Fruit fly (Drosophila melanogaster) whole organism, prepupa: ENCODE results near the gene rdx.

Experiments used
- Blimp-1 ChIP-seq: fragments of 200-800 bp; sonication (Bioruptor generic); optimal IDR thresholded peaks from 3 replicates; lab custom pipeline; 2017; ENCODE audit warnings: missing biosample characterization, missing genetic modification characterization, mild to moderate bottlenecking, moderate library complexity, missing genetic modification reagents
- CG10669 ChIP-seq: fragments of 200-800 bp; sonication (Bioruptor generic); optimal IDR thresholded peaks from 3 replicates; lab custom pipeline; 2018; ENCODE audit warnings: missing biosample characterization, mild to moderate bottlenecking, missing genetic modification characterization, moderate library complexity
- CG11294 ChIP-seq: fragments of 200-800 bp; sonication (Bioruptor generic); IDR thresholded peaks from 2 replicates; pipeline ENCODE4 v1.3.6; 2022; ENCODE audit warnings: missing biosample characterization, missing genetic modification characterization
- CG11902 ChIP-seq: fragments of 200-800 bp; sonication (Bioruptor generic); optimal IDR thresholded peaks from 3 replicates; lab custom pipeline; 2016; ENCODE audit warnings: missing biosample characterization, missing genetic modification characterization
- CG15336 ChIP-seq: fragments of 200-800 bp; sonication (Bioruptor generic); IDR thresholded peaks from 2 replicates; pipeline ENCODE4 v1.3.6; 2022; ENCODE audit warnings: missing biosample characterization, missing genetic modification characterization
- CG16779 ChIP-seq: fragments of 200-800 bp; sonication (Bioruptor generic); optimal IDR thresholded peaks from 3 replicates; lab custom pipeline; 2017; ENCODE audit warnings: missing biosample characterization, mild to moderate bottlenecking, missing genetic modification characterization
- CG3032 ChIP-seq: fragments of 200-800 bp; optimal IDR thresholded peaks from 2 replicates; lab custom pipeline; 2019; ENCODE audit warnings: missing biosample characterization, mild to moderate bottlenecking, missing genetic modification characterization, moderate library complexity
- CG31627 ChIP-seq: fragments of 200-800 bp; sonication (Bioruptor generic); optimal IDR thresholded peaks from 3 replicates; lab custom pipeline; 2016; ENCODE audit warnings: missing biosample characterization, missing genetic modification characterization
- CG34406 ChIP-seq: fragments of 200-800 bp; sonication (Bioruptor generic); optimal IDR thresholded peaks from 3 replicates; lab custom pipeline; 2016; ENCODE audit warnings: missing biosample characterization, missing genetic modification characterization
- CG3919 ChIP-seq: fragments of 200-800 bp; sonication (Bioruptor generic); optimal IDR thresholded peaks from 3 replicates; lab custom pipeline; 2016; ENCODE audit warnings: missing biosample characterization, missing genetic modification characterization
- CG6276 ChIP-seq: fragments of 200-800 bp; sonication (Bioruptor generic); optimal IDR thresholded peaks from 2 replicates; lab custom pipeline; 2017; ENCODE audit warnings: missing biosample characterization, mild to moderate bottlenecking, missing genetic modification characterization
- CG6792 ChIP-seq: fragments of 200-800 bp; sonication (Bioruptor generic); optimal IDR thresholded peaks from 3 replicates; lab custom pipeline; 2016; ENCODE audit warnings: missing biosample characterization, missing genetic modification characterization
- CG6808 ChIP-seq: fragments of 200-800 bp; sonication (Bioruptor generic); optimal IDR thresholded peaks from 3 replicates; lab custom pipeline; 2017; ENCODE audit warnings: missing biosample characterization, missing genetic modification characterization, mild to moderate bottlenecking, moderate library complexity, missing genetic modification reagents
- CG6854 ChIP-seq: fragments of 200-800 bp; sonication (Bioruptor generic); optimal IDR thresholded peaks from 2 replicates; lab custom pipeline; 2017; ENCODE audit warnings: missing biosample characterization, mild to moderate bottlenecking, missing genetic modification characterization
- CG7368 ChIP-seq: fragments of 200-800 bp; sonication (Bioruptor generic); optimal IDR thresholded peaks from 3 replicates; lab custom pipeline; 2016; ENCODE audit warnings: missing biosample characterization, missing genetic modification characterization
- CG8119 ChIP-seq: fragments of 200-800 bp; sonication (Bioruptor generic); IDR thresholded peaks from 3 replicates; pipeline ENCODE4 v1.3.6; 2022; ENCODE audit warnings: missing biosample characterization, missing genetic modification characterization
- CG8319 ChIP-seq: fragments of 200-800 bp; sonication (Bioruptor generic); optimal IDR thresholded peaks from 3 replicates; lab custom pipeline; 2016; ENCODE audit warnings: missing biosample characterization, missing genetic modification characterization
- CG8632 ChIP-seq: fragments of 200-800 bp; sonication (Bioruptor generic); optimal IDR thresholded peaks from 3 replicates; lab custom pipeline; 2016; ENCODE audit warnings: missing biosample characterization, missing genetic modification characterization
- CG9139 ChIP-seq: fragments of 200-800 bp; sonication (Bioruptor generic); optimal IDR thresholded peaks from 3 replicates; lab custom pipeline; 2017; ENCODE audit warnings: missing biosample characterization, mild to moderate bottlenecking, missing genetic modification characterization
- Eip75B ChIP-seq: fragments of 200-800 bp; sonication (Bioruptor generic); optimal IDR thresholded peaks from 3 replicates; lab custom pipeline; 2016; ENCODE audit warnings: missing biosample characterization, missing genetic modification characterization
- Eip78C ChIP-seq: fragments of 200-800 bp; sonication (Bioruptor generic); peaks from one replicate; lab custom pipeline; 2016; ENCODE audit warnings: missing biosample characterization, missing genetic modification characterization
- Eip93F ChIP-seq: fragments of 200-800 bp; sonication (Bioruptor generic); optimal IDR thresholded peaks from 2 replicates; lab custom pipeline; 2016; ENCODE audit warnings: missing biosample characterization, mild to moderate bottlenecking, missing genetic modification characterization
- Ets96B ChIP-seq: fragments of 200-800 bp; optimal IDR thresholded peaks from 2 replicates; lab custom pipeline; 2019; ENCODE audit warnings: missing biosample characterization, mild to moderate bottlenecking, missing genetic modification characterization, moderate library complexity
- Hr38 ChIP-seq: sonication (Bioruptor generic); optimal IDR thresholded peaks from 2 replicates; lab custom pipeline; 2016; ENCODE audit warnings: missing biosample characterization, missing genetic modification characterization
- Hr4 ChIP-seq: fragments of 200-800 bp; sonication (Bioruptor generic); optimal IDR thresholded peaks from 3 replicates; lab custom pipeline; 2016; ENCODE audit warnings: missing biosample characterization, missing genetic modification characterization
- Lpt ChIP-seq: fragments of 200-800 bp; sonication (Bioruptor generic); optimal IDR thresholded peaks from 3 replicates; lab custom pipeline; 2016; ENCODE audit warnings: missing biosample characterization, missing genetic modification characterization
- Met ChIP-seq: fragments of 200-800 bp; sonication (Bioruptor generic); optimal IDR thresholded peaks from 3 replicates; lab custom pipeline; 2016; ENCODE audit warnings: missing biosample characterization, missing genetic modification characterization
- Smox ChIP-seq: fragments of 200-800 bp; sonication (Bioruptor generic); optimal IDR thresholded peaks from 3 replicates; lab custom pipeline; 2016; ENCODE audit warnings: missing biosample characterization, missing genetic modification characterization
- Sox102F ChIP-seq: fragments of 200-800 bp; sonication (Bioruptor generic); optimal IDR thresholded peaks from 2 replicates; lab custom pipeline; 2016; ENCODE audit warnings: missing biosample characterization, mild to moderate bottlenecking, missing genetic modification characterization
- Sox14 ChIP-seq: fragments of 200-800 bp; sonication (Bioruptor generic); optimal IDR thresholded peaks from 3 replicates; lab custom pipeline; 2016; ENCODE audit warnings: missing biosample characterization, missing genetic modification characterization
- Sox15 ChIP-seq: fragments of 200-800 bp; sonication (Bioruptor generic); optimal IDR thresholded peaks from 3 replicates; lab custom pipeline; 2016; ENCODE audit warnings: missing biosample characterization, missing genetic modification characterization
- dac ChIP-seq: fragments of 200-800 bp; sonication (Bioruptor generic); optimal IDR thresholded peaks from 2 replicates; lab custom pipeline; 2017; ENCODE audit warnings: missing biosample characterization, mild to moderate bottlenecking, missing genetic modification characterization
- eg ChIP-seq: fragments of 200-800 bp; sonication (Bioruptor generic); IDR thresholded peaks from 3 replicates; pipeline ENCODE4 v1.3.6; 2022; ENCODE audit warnings: missing biosample characterization, missing genetic modification characterization
- esn ChIP-seq: fragments of 200-800 bp; sonication (Bioruptor generic); optimal IDR thresholded peaks from 2 replicates; lab custom pipeline; 2016; ENCODE audit warnings: missing biosample characterization, mild to moderate bottlenecking, missing genetic modification characterization, moderate library complexity
- fkh ChIP-seq: fragments of 200-800 bp; sonication (Bioruptor generic); optimal IDR thresholded peaks from 3 replicates; lab custom pipeline; 2017; ENCODE audit warnings: missing biosample characterization, mild to moderate bottlenecking, missing genetic modification characterization, moderate library complexity
- lz ChIP-seq: fragments of 200-800 bp; sonication (Bioruptor generic); optimal IDR thresholded peaks from 3 replicates; lab custom pipeline; 2016; ENCODE audit warnings: missing biosample characterization, missing genetic modification characterization
- salr ChIP-seq, 2 experiments: fragments of 200-800 bp; sonication (Bioruptor generic); optimal IDR thresholded peaks; 3 replicates each; lab custom pipeline; 2016 to 2018; ENCODE audit warnings: missing biosample characterization in 2 of 2, missing genetic modification characterization in 2 of 2, mild to moderate bottlenecking in 1 of 2
- spab ChIP-seq: fragments of 200-800 bp; sonication (Bioruptor generic); optimal IDR thresholded peaks from 2 replicates; lab custom pipeline; 2017; ENCODE audit warnings: missing biosample characterization, mild to moderate bottlenecking, missing genetic modification characterization, missing genetic modification reagents
- ss ChIP-seq, 2 experiments: fragments of 200-800 bp; sonication (Bioruptor generic); optimal IDR thresholded peaks; 2 replicates in 1 of 2; 3 replicates in 1 of 2; lab custom pipeline; 2017 to 2018; ENCODE audit warnings: mild to moderate bottlenecking in 2 of 2, missing biosample characterization in 2 of 2, missing genetic modification characterization in 2 of 2, moderate library complexity in 1 of 2
- svp ChIP-seq: fragments of 200-800 bp; sonication (Bioruptor generic); peaks from one replicate; lab custom pipeline; 2016; ENCODE audit warnings: missing biosample characterization, missing genetic modification characterization
- topi ChIP-seq: fragments of 200-800 bp; sonication (Bioruptor generic); optimal IDR thresholded peaks from 3 replicates; lab custom pipeline; 2016; ENCODE audit warnings: missing biosample characterization, missing genetic modification characterization
- vri ChIP-seq: fragments of 200-800 bp; sonication (Bioruptor generic); optimal IDR thresholded peaks from 3 replicates; lab custom pipeline; 2016; ENCODE audit warnings: missing biosample characterization, mild to moderate bottlenecking, missing genetic modification characterization

rdx gene

dm6 chr3R:14012478-14013146, 19.2 kb downstream of the rdx start (continued):
- TF ChIP-seq CG11902 (GFP tag; lab: Kevin White, UChicago): peak; percentile 88
- TF ChIP-seq spab (GFP tag; lab: Kevin White, UChicago): peak; percentile 96
- peak; percentile 96 for TF ChIP-seq CG8319 (GFP tag; lab: Kevin White, UChicago)
- TF ChIP-seq ss (GFP tag; optimal IDR thresholded peaks at IDR 0.05; lab: Kevin White, UChicago): peak; percentile 79 to 95
- TF ChIP-seq Ets96B: peak; percentile 89
- TF ChIP-seq CG15336: peak; percentile 76
- TF ChIP-seq CG16779: peak; percentile 49
- peak; percentile 94 for TF ChIP-seq CG6808 (GFP tag; lab: Kevin White, UChicago)
- peak; percentile 97 for TF ChIP-seq CG10669 (GFP tag; lab: Kevin White, UChicago)
- peak; percentile 81 for TF ChIP-seq esn
- peak; percentile 75 for TF ChIP-seq CG34406
- TF ChIP-seq Blimp-1 (GFP tag; lab: Kevin White, UChicago): peak; percentile 40
- peak; percentile 79 for TF ChIP-seq lz (GFP tag; lab: Kevin White, UChicago)
- TF ChIP-seq CG6792 (GFP tag; lab: Kevin White, UChicago): peak; percentile 82
- peak; percentile 87 for TF ChIP-seq Sox14 (GFP tag; lab: Kevin White, UChicago)
- TF ChIP-seq CG11294 (GFP tag; lab: Robert Waterston, UW): peak; percentile 80
- peak; percentile 87 for TF ChIP-seq eg (GFP tag; lab: Robert Waterston, UW)
- TF ChIP-seq Hr4 (GFP tag; lab: Kevin White, UChicago): peak; percentile 81
- no peak for TF ChIP-seq Eip93F
- TF ChIP-seq CG6854 (GFP tag; lab: Kevin White, UChicago): peak; percentile 60
- peak; percentile 86 for TF ChIP-seq CG3032 (tag; lab: Kevin White, UChicago)
- TF ChIP-seq fkh (GFP tag; lab: Kevin White, UChicago): peak; percentile 86
- peak; percentile 79 for TF ChIP-seq Sox102F
- peak; percentile 68 for TF ChIP-seq Sox15 (GFP tag; lab: Kevin White, UChicago)
- TF ChIP-seq Hr38 (GFP tag; lab: Kevin White, UChicago): no peak
- peak; percentile 83 for TF ChIP-seq Lpt (GFP tag; lab: Kevin White, UChicago)
- peak; percentile 81 for TF ChIP-seq CG8119 (GFP tag; lab: Robert Waterston, UW)
- peak; percentile 72 for TF ChIP-seq CG31627 (GFP tag; lab: Kevin White, UChicago)
- TF ChIP-seq Eip75B (GFP tag; lab: Kevin White, UChicago): peak; percentile 88
- peak; percentile 92 for TF ChIP-seq CG9139 (GFP tag; lab: Kevin White, UChicago)
- peak; percentile 53 for TF ChIP-seq vri (GFP tag; lab: Kevin White, UChicago)
- peak; percentile 30 for TF ChIP-seq dac (GFP tag; lab: Kevin White, UChicago)
- peak; percentile 81 for TF ChIP-seq Met (GFP tag; lab: Kevin White, UChicago)
- TF ChIP-seq CG6276 (GFP tag; lab: Kevin White, UChicago): peak; percentile 79
- TF ChIP-seq CG8632: peak; percentile 81
- TF ChIP-seq salr (GFP tag; optimal IDR thresholded peaks at IDR 0.05; lab: Kevin White, UChicago): peak; percentile 50 to 78
- TF ChIP-seq Smox (GFP tag; lab: Kevin White, UChicago): peak; percentile 77
- peak; percentile 86 for TF ChIP-seq topi (GFP tag; lab: Kevin White, UChicago)
- peak; percentile 96 for TF ChIP-seq CG7368 (GFP tag; lab: Kevin White, UChicago)
- peak; percentile 81 for TF ChIP-seq svp (GFP tag; lab: Kevin White, UChicago)
- peak; percentile 97 for TF ChIP-seq CG3919 (GFP tag; lab: Kevin White, UChicago)
- peak; percentile 96 for TF ChIP-seq Eip78C (GFP tag; lab: Kevin White, UChicago)
